Worm (Caenorhabditis elegans) whole organism, L2 larva: ENCODE data around the gene trf-1.
"Not testable (repeated sequence)": the region's sequence is repeated elsewhere in the genome, so short reads cannot be mapped to it uniquely, and the experiment has no call there.

Source experiments
- C34F6.9 ChIP-seq: fragments of 150-350 bp; optimal IDR thresholded peaks from 2 replicates; lab custom pipeline; 2014; ENCODE audit warnings: missing biosample characterization, missing genetic modification characterization
- F13H6.1 ChIP-seq: sonication (generic microtip); optimal IDR thresholded peaks from 2 replicates; lab custom pipeline; 2016; ENCODE audit warnings: missing genetic modification characterization, missing compliant biosample characterization
- R02D3.7 ChIP-seq: fragments of 150-350 bp; optimal IDR thresholded peaks from 2 replicates; lab custom pipeline; 2014; ENCODE audit warnings: missing biosample characterization, missing genetic modification characterization
- ZK546.5 ChIP-seq: sonication (generic microtip); optimal IDR thresholded peaks from 2 replicates; lab custom pipeline; 2017; ENCODE audit warnings: missing biosample characterization, missing genetic modification characterization
- alr-1 ChIP-seq: fragments of 150-350 bp; optimal IDR thresholded peaks from 2 replicates; lab custom pipeline; 2014; ENCODE audit warnings: missing biosample characterization, missing genetic modification characterization
- aly-2 ChIP-seq: fragments of 150-350 bp; optimal IDR thresholded peaks from 2 replicates; lab custom pipeline; 2014; ENCODE audit warnings: missing biosample characterization, missing genetic modification characterization
- blmp-1 ChIP-seq: sonication (generic microtip); optimal IDR thresholded peaks from 2 replicates; lab custom pipeline; 2017; ENCODE audit warnings: missing genetic modification characterization, mild to moderate bottlenecking, missing compliant biosample characterization, antibody characterized with exemption, moderate library complexity; ENCODE audit not compliant: insufficient read depth
- ceh-82 ChIP-seq: fragments of 150-350 bp; optimal IDR thresholded peaks from 2 replicates; lab custom pipeline; 2014; ENCODE audit warnings: missing biosample characterization, missing genetic modification characterization
- elt-1 ChIP-seq: fragments of 150-350 bp; optimal IDR thresholded peaks from 2 replicates; lab custom pipeline; 2014; ENCODE audit warnings: missing biosample characterization, missing genetic modification characterization
- elt-3 ChIP-seq: sonication (generic microtip); optimal IDR thresholded peaks from 2 replicates; lab custom pipeline; 2017; ENCODE audit warnings: missing biosample characterization, missing genetic modification characterization
- fos-1 ChIP-seq: fragments of 150-350 bp; optimal IDR thresholded peaks from 2 replicates; lab custom pipeline; 2014; ENCODE audit warnings: missing biosample characterization, missing genetic modification characterization
- lin-13 ChIP-seq: fragments of 150-350 bp; optimal IDR thresholded peaks from 2 replicates; lab custom pipeline; 2014; ENCODE audit warnings: missing biosample characterization, missing genetic modification reagents, missing genetic modification characterization
- lin-39 ChIP-seq: fragments of 150-350 bp; optimal IDR thresholded peaks from 2 replicates; lab custom pipeline; 2014; ENCODE audit warnings: missing biosample characterization, missing genetic modification reagents, missing genetic modification characterization
- lsy-2 ChIP-seq, 2 experiments: fragments of 150-350 bp in 1 of 2; sonication (generic microtip) in 1 of 2; optimal IDR thresholded peaks; 2 replicates each; lab custom pipeline; 2014 to 2017; ENCODE audit warnings: missing biosample characterization in 2 of 2, missing genetic modification characterization in 2 of 2
- mab-5 ChIP-seq: fragments of 150-350 bp; optimal IDR thresholded peaks from 2 replicates; lab custom pipeline; 2014; ENCODE audit warnings: missing biosample characterization, missing genetic modification characterization
- mdl-1 ChIP-seq, 2 experiments: fragments of 150-350 bp in 1 of 2; sonication (generic microtip) in 1 of 2; optimal IDR thresholded peaks; 2 replicates each; lab custom pipeline; 2017; ENCODE audit warnings: missing biosample characterization in 2 of 2, missing genetic modification characterization in 2 of 2
- nhr-129 ChIP-seq: fragments of 150-350 bp; optimal IDR thresholded peaks from 2 replicates; lab custom pipeline; 2014; ENCODE audit warnings: missing biosample characterization, missing genetic modification characterization
- nhr-21 ChIP-seq: fragments of 150-350 bp; optimal IDR thresholded peaks from 2 replicates; lab custom pipeline; 2014; ENCODE audit warnings: missing biosample characterization, missing genetic modification characterization
- nhr-237 ChIP-seq: fragments of 150-350 bp; optimal IDR thresholded peaks from 2 replicates; lab custom pipeline; 2014; ENCODE audit warnings: missing biosample characterization, missing genetic modification characterization
- nhr-25 ChIP-seq: fragments of 150-350 bp; sonication (generic microtip); optimal IDR thresholded peaks from 3 replicates; lab custom pipeline; 2014; ENCODE audit warnings: missing biosample characterization, missing genetic modification characterization
- nhr-6 ChIP-seq: fragments of 150-350 bp; optimal IDR thresholded peaks from 2 replicates; lab custom pipeline; 2014; ENCODE audit warnings: missing biosample characterization, missing genetic modification characterization
- peb-1 ChIP-seq: fragments of 150-350 bp; optimal IDR thresholded peaks from 2 replicates; lab custom pipeline; 2014; ENCODE audit warnings: missing biosample characterization, missing genetic modification characterization
- skn-1 ChIP-seq: sonication (generic microtip); optimal IDR thresholded peaks from 2 replicates; lab custom pipeline; 2017; ENCODE audit warnings: missing biosample characterization, missing genetic modification characterization
- sma-9 ChIP-seq, 2 experiments: fragments of 150-350 bp in 1 of 2; sonication (generic microtip) in 1 of 2; optimal IDR thresholded peaks; 2 replicates each; lab custom pipeline; 2014 to 2016; ENCODE audit warnings: missing genetic modification characterization in 2 of 2, mild to moderate bottlenecking in 1 of 2, missing biosample characterization in 1 of 2, missing compliant biosample characterization in 1 of 2, missing genetic modification reagents in 1 of 2, moderate library complexity in 1 of 2
- snpc-4 ChIP-seq: fragments of 150-350 bp; optimal IDR thresholded peaks from 2 replicates; lab custom pipeline; 2014; ENCODE audit warnings: missing biosample characterization, missing genetic modification characterization
- unc-39 ChIP-seq: fragments of 150-350 bp; optimal IDR thresholded peaks from 2 replicates; lab custom pipeline; 2014; ENCODE audit warnings: missing biosample characterization, missing genetic modification characterization
- unc-55 ChIP-seq: fragments of 150-350 bp; sonication (generic microtip); optimal IDR thresholded peaks from 3 replicates; lab custom pipeline; 2014; ENCODE audit warnings: missing biosample characterization, missing genetic modification reagents, missing genetic modification characterization
- unc-62 ChIP-seq: fragments of 150-350 bp; optimal IDR thresholded peaks from 2 replicates; lab custom pipeline; 2014; ENCODE audit warnings: missing biosample characterization, missing genetic modification reagents, missing genetic modification characterization

The trf-1 gene

DNA sequence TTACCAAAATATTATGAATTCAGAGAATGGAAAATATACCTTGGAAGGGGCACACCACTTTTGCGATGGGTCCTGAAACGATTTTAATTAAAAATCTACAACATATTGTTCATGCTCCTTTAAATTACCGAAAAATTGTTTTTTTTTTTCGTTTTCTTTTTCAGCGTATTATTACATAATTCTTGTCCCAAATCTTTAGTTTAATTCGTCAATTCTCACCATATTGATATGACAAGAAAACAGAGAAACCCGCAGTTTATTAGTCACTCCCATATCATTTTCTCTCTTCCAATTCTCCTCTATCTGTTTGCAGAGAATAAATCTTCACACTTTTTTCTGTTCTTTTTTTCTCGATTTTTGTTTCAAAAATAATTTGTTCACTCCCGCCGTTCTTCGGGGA lies 35.0 kb upstream of the trf-1 start, which contains the start of gene F11F1.1:
Gene F11F1.1 (plus strand): TSS at position 301 of the 400 bp plus-strand sequence.
- no peak for TF ChIP-seq lin-13 (GFP tag; lab: Kevin White, UChicago)
- no peak for TF ChIP-seq sma-9 (GFP tag; optimal IDR thresholded peaks at IDR 0.05; lab: Kevin White, UChicago)
- no peak for TF ChIP-seq sma-9 (tag; optimal IDR thresholded peaks at IDR 0.05; lab: Kevin White, UChicago)
- TF ChIP-seq mdl-1 (tag; optimal IDR thresholded peaks at IDR 0.05; lab: Kevin White, UChicago): no peak
- no peak for TF ChIP-seq alr-1
- peak; percentile 31 for TF ChIP-seq fos-1 (tag; lab: Kevin White, UChicago)
- no peak for TF ChIP-seq aly-2
- TF ChIP-seq ZK546.5 (tag; lab: Kevin White, UChicago): no peak

DNA sequence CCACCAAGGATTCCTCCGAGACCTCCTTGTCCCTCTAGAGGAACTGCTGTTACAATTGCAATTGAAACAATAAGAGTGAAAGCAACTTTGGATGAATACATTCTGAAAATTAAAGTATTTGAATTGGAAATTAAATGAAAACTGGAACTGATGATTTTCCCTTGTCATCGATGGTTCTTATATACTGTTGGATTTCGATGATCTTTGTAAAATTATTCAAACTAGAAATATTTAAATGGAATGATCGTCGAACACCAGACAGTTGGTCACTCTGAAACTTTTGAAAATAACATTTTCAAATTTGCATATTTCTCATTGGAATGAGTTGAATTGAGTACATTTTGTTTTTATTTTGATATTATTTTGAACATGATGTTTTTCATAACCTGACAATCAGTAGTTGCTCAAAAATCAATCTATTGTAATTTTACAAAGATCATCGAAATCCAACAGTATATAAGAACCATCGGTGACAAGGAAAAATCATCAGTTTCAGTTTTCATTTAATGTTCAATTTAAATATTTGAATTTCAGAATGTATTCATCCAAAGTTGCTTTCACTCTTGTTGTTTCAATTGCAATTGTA lies 28.5 kb upstream of the trf-1 start, which contains the start of the genes srlf-9 and srlf-10:
Gene srlf-9 (minus strand): TSS at position 101 of the 586 bp plus-strand sequence.
Gene srlf-10 (plus strand): TSS at position 536 of the 586 bp plus-strand sequence.
- not testable (repeated sequence) for TF ChIP-seq nhr-237; peb-1 (tag; lab: Kevin White, UChicago); lsy-2 (tag; optimal IDR thresholded peaks at IDR 0.05; lab: Kevin White, UChicago)

DNA sequence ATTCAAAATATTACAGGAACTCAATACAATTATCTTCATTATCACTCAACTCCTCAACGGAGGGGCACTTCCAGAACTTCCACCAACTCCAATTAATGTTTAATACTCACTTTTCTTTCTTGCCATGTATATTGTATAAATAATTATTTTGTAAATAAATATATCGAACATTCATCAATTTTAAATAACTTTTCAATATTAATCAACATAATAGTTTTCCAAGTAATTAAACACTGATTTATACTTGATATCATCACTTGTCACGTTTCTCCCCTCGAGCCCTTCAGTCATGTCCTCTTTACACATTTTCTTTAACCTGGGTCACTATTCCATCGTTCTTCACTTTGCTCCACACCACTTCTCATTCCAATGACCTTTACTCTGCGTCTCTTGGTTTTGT lies 27.3 kb upstream of the trf-1 start, which contains the start of gene mig-18:
Gene mig-18 (plus strand): TSS at position 301 of the 400 bp plus-strand sequence.
- no peak for TF ChIP-seq nhr-129
- TF ChIP-seq mab-5 (tag; lab: Kevin White, UChicago): no peak
- TF ChIP-seq nhr-6 (tag; lab: Kevin White, UChicago): no peak
- TF ChIP-seq lin-39 (tag; lab: Kevin White, UChicago): no peak
- TF ChIP-seq unc-62: no peak

DNA sequence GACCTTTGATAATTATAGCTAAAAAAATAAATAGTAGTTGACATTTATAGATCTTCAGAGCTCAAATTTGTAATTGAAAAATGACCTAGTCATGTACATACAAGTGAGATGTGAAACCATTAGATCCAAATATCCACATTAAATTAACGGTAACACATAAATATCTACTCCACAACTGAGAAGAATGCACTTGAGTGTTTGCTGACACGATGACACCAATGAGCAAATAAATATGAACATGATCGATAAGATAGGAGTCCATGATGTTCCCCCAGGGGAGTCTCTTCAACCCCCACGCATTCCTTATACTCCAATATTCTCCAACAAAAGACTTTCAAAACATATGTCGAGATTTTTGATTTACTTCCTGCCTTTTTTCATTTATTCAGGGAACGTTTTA lies 25.8 kb upstream of the trf-1 start, which contains the start of gene ttr-52:
Gene ttr-52 (plus strand): TSS at position 301 of the 400 bp plus-strand sequence.
- no peak for TF ChIP-seq mab-5 (tag; lab: Kevin White, UChicago)
- TF ChIP-seq skn-1 (tag; lab: Kevin White, UChicago): no peak
- no peak for TF ChIP-seq nhr-25
- no peak for TF ChIP-seq nhr-6 (tag; lab: Kevin White, UChicago)
- no peak for TF ChIP-seq R02D3.7 (tag; lab: Kevin White, UChicago)
- TF ChIP-seq unc-55 (GFP tag; lab: Kevin White, UChicago): no peak
- no peak for TF ChIP-seq nhr-21 (tag; lab: Kevin White, UChicago)
- TF ChIP-seq lin-13 (GFP tag; lab: Kevin White, UChicago): no peak
- no peak for TF ChIP-seq snpc-4 (tag; lab: Kevin White, UChicago)
- no peak for TF ChIP-seq elt-1 (tag; lab: Kevin White, UChicago)
- TF ChIP-seq blmp-1 (tag; lab: Kevin White, UChicago): no peak
- TF ChIP-seq mdl-1 (tag; optimal IDR thresholded peaks at IDR 0.05; lab: Kevin White, UChicago): no peak
- TF ChIP-seq unc-39 (tag; lab: Kevin White, UChicago): no peak
- TF ChIP-seq ceh-82 (tag; lab: Kevin White, UChicago): no peak
- TF ChIP-seq C34F6.9 (tag; lab: Kevin White, UChicago): no peak
- TF ChIP-seq ZK546.5 (tag; lab: Kevin White, UChicago): no peak

DNA sequence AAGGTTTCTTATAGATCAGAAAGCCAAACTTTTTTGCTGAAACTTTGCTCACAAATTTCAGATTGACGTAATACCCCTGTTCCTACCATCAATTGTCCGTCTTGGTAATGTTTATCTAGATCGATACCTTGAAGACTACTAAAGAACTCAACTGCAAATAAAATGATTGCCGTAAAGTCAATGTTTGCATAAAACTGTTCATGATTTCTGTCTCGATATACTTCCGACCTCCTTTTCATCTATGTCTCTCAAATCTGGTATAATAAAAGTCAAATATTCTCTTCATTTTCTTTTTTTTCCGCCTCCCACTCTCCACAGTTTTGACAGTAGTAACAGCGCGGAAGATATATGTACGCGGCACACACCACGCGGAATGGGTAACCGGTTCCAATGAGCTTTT lies 24.8 kb upstream of the trf-1 start, which contains the start of gene nas-1:
Gene nas-1 (plus strand): TSS at position 301 of the 400 bp plus-strand sequence.
- TF ChIP-seq sma-9 (GFP tag; optimal IDR thresholded peaks at IDR 0.05; lab: Kevin White, UChicago) (no peak), sma-9 (tag; optimal IDR thresholded peaks at IDR 0.05; lab: Kevin White, UChicago) (no peak), elt-1 (tag; lab: Kevin White, UChicago) (no peak), mab-5 (tag; lab: Kevin White, UChicago) (no peak), nhr-129 (no peak), nhr-25 (no peak), fos-1 (tag; lab: Kevin White, UChicago) (no peak)

DNA sequence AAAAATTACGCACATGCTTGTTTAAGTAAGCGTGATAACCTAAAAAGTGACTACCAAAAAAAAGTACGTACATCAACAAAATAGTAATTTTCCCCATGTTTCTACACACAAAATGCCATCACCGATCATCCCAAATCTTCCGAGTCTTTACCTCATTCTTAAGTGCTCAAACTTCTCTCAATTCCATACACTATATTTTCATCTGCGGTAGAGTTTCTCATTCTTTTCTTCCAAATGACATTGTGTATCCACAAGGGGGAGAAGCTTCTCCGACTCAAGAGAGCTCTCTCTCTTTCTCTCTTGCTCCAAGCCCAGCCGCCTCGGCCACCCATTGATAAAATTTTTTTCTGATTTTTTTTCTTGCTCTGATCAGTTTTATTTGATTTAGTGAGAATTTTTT lies 20.8 kb upstream of the trf-1 start, which contains the start of gene myo-6:
Gene myo-6 (plus strand): TSS at position 301 of the 400 bp plus-strand sequence.
- TF ChIP-seq alr-1 (no peak), unc-55 (GFP tag; lab: Kevin White, UChicago) (no peak), elt-3 (tag; lab: Kevin White, UChicago) (no peak), F13H6.1 (tag; lab: Kevin White, UChicago) (no peak)
